Fruit fly (Drosophila melanogaster): ENCODE results near the gene Hmgcr.

The Hmgcr gene

dm6 chr3R:23713901-23714300 is 19.2 kb upstream of the Hmgcr start (continued):
- TF ChIP-seq Xrp1 (GFP tag; IDR thresholded peaks at IDR 0.05) (peak; percentile 72), Oaz (GFP tag; IDR thresholded peaks at IDR 0.05) (peak; percentile 54), Hr78 (GFP tag; optimal IDR thresholded peaks at IDR 0.05) (no peak), phol (tag; optimal IDR thresholded peaks at IDR 0.05) (peak; percentile 76), Sox100B (GFP tag; optimal IDR thresholded peaks at IDR 0.05) (peak; percentile 57), Dip3 (GFP tag; optimal IDR thresholded peaks at IDR 0.05) (no peak), CG17912 (GFP tag; optimal IDR thresholded peaks at IDR 0.05) (no peak), slbo (GFP tag; IDR thresholded peaks at IDR 0.05) (peak; percentile 65), CG9609 (GFP tag; optimal IDR thresholded peaks at IDR 0.05) (peak; percentile 31), CG1529 (GFP tag; optimal IDR thresholded peaks at IDR 0.05) (peak; percentile 51), CoRest (tag; optimal IDR thresholded peaks at IDR 0.05) (peak; percentile 71), Bdp1 (GFP tag; optimal IDR thresholded peaks at IDR 0.05) (peak; percentile 41), CG5953 (GFP tag; IDR thresholded peaks at IDR 0.05) (peak; percentile 34; the same call in 1 of the 2 replicates), CG12071 (GFP tag; optimal IDR thresholded peaks at IDR 0.05) (no peak), tin (GFP tag; optimal IDR thresholded peaks at IDR 0.05) (peak; percentile 71), sens (GFP tag) (peak; percentile 97), H2.0 (GFP tag; IDR thresholded peaks at IDR 0.05) (peak; percentile 57), NK7.1 (GFP tag; optimal IDR thresholded peaks at IDR 0.05) (no peak), mld (GFP tag; IDR thresholded peaks at IDR 0.05; ENCODE audit: partially characterized antibody) (no peak), CG1832 (GFP tag; optimal IDR thresholded peaks at IDR 0.05) (no peak), corto (GFP tag; optimal IDR thresholded peaks at IDR 0.05) (peak; percentile 36), btn (GFP tag; optimal IDR thresholded peaks at IDR 0.05) (peak; percentile 26), cwo (GFP tag; optimal IDR thresholded peaks at IDR 0.05) (no peak), crc (GFP tag; optimal IDR thresholded peaks at IDR 0.05) (peak; percentile 2), CG11456 (GFP tag; IDR thresholded peaks at IDR 0.05) (no peak), C15 (GFP tag; IDR thresholded peaks at IDR 0.05) (no peak), tgo (GFP tag; IDR thresholded peaks at IDR 0.05) (peak; percentile 69), Camta (GFP tag; optimal IDR thresholded peaks at IDR 0.05) (peak; percentile 60), gcm (GFP tag; optimal IDR thresholded peaks at IDR 0.05) (peak; percentile 41), Side (GFP tag; optimal IDR thresholded peaks at IDR 0.05) (peak; percentile 56), Ptx1 (GFP tag; IDR thresholded peaks at IDR 0.05) (peak; percentile 65), Mrtf (GFP tag; IDR thresholded peaks at IDR 0.05) (peak; percentile 56; the same call in 1 of the 3 replicates), Sox102F (GFP tag; optimal IDR thresholded peaks at IDR 0.05) (peak; percentile 84), CG11560 (tag; IDR thresholded peaks at IDR 0.05) (no peak), CG7987 (GFP tag; optimal IDR thresholded peaks at IDR 0.05) (no peak), CG17359 (tag; optimal IDR thresholded peaks at IDR 0.05) (peak; percentile 70), ems (GFP tag; optimal IDR thresholded peaks at IDR 0.05) (no peak), lola (GFP tag; optimal IDR thresholded peaks at IDR 0.05) (peak in 1 of 3 experiments; percentile 66), CG31388 (GFP tag; optimal IDR thresholded peaks at IDR 0.05) (peak; percentile 64), Rx (GFP tag; IDR thresholded peaks at IDR 0.05) (0 out of 2 replicates have a peak, but pooled peaks have one; percentile 13), her (GFP tag; optimal IDR thresholded peaks at IDR 0.05) (no peak), bowl (GFP tag; IDR thresholded peaks at IDR 0.05) (no peak), amos (GFP tag; IDR thresholded peaks at IDR 0.05; ENCODE audit: partially characterized antibody) (no peak), al (GFP tag; IDR thresholded peaks at IDR 0.05) (no peak), CG17385 (GFP tag; optimal IDR thresholded peaks at IDR 0.05) (peak; percentile 58), ERR (GFP tag; optimal IDR thresholded peaks at IDR 0.05) (no peak), Fer3 (tag; optimal IDR thresholded peaks at IDR 0.05) (peak; percentile 50), tap (tag; optimal IDR thresholded peaks at IDR 0.05) (no peak), CG15011 (GFP tag; optimal IDR thresholded peaks at IDR 0.05) (peak; percentile 9), tup (GFP tag; optimal IDR thresholded peaks at IDR 0.05) (no peak), D (optimal IDR thresholded peaks at IDR 0.05) (no peak), D (GFP tag; optimal IDR thresholded peaks at IDR 0.05) (peak; percentile 69)
